Worm (Caenorhabditis elegans) whole organism, L4 larva: ENCODE data around the gene snt-1.
A peak's percentile ranks its signal among the peaks of the same experiment; 100 is the strongest.

Source experiments
- F26F4.8 ChIP-seq: fragments of 200-800 bp; sonication (Bioruptor generic); conservative IDR thresholded peaks from 2 replicates; pipeline ENCODE4 v1.3.6; 2022; ENCODE audit warnings: missing genetic modification characterization, missing compliant biosample characterization
- F49E8.2 ChIP-seq: sonication (generic microtip); optimal IDR thresholded peaks from 2 replicates; lab custom pipeline; 2016; ENCODE audit warnings: missing compliant biosample characterization, mild to moderate bottlenecking, missing genetic modification characterization, borderline replicate concordance
- T26A8.4 ChIP-seq: fragments of 200-800 bp; sonication (Bioruptor generic); IDR thresholded peaks from 2 replicates; pipeline ENCODE4 v1.3.6; 2022; ENCODE audit warnings: missing genetic modification characterization, missing compliant biosample characterization
- Y105C5A.15 ChIP-seq: fragments of 200-800 bp; sonication (Bioruptor generic); IDR thresholded peaks from 2 replicates; pipeline ENCODE4 v1.3.6; 2022; ENCODE audit warnings: missing genetic modification characterization, missing compliant biosample characterization
- Y5F2A.4 ChIP-seq: fragments of 200-800 bp; sonication (Bioruptor generic); optimal IDR thresholded peaks from 2 replicates; lab custom pipeline; 2018; ENCODE audit warnings: mild to moderate bottlenecking, missing genetic modification characterization, missing compliant biosample characterization
- ZK337.2 ChIP-seq: fragments of 200-800 bp; sonication (Bioruptor generic); IDR thresholded peaks from 2 replicates; pipeline ENCODE4 v1.3.6; 2022; ENCODE audit warnings: missing genetic modification reagents, missing genetic modification characterization, missing compliant biosample characterization
- ama-1 ChIP-seq: fragments of 150-350 bp; optimal IDR thresholded peaks from 2 replicates; lab custom pipeline; 2014; ENCODE audit warnings: inconsistent platforms, mixed read lengths
- arid-1 ChIP-seq: fragments of 200-800 bp; sonication (Bioruptor generic); conservative IDR thresholded peaks from 2 replicates; pipeline ENCODE4 v1.3.6; 2022; ENCODE audit warnings: missing genetic modification reagents, missing genetic modification characterization, missing compliant biosample characterization
- attf-4 ChIP-seq: sonication (generic microtip); optimal IDR thresholded peaks from 3 replicates; lab custom pipeline; 2017; ENCODE audit warnings: missing biosample characterization, missing genetic modification characterization
- ceh-20 ChIP-seq: fragments of 200-800 bp; sonication (Bioruptor generic); IDR thresholded peaks from 2 replicates; pipeline ENCODE4 v1.3.6; 2022; ENCODE audit warnings: missing genetic modification reagents, missing genetic modification characterization, missing compliant biosample characterization
- ceh-82 ChIP-seq: sonication (generic microtip); optimal IDR thresholded peaks from 2 replicates; lab custom pipeline; 2017; ENCODE audit warnings: missing biosample characterization, missing genetic modification characterization
- ctbp-1 ChIP-seq: fragments of 200-800 bp; sonication (Bioruptor generic); IDR thresholded peaks from 2 replicates; pipeline ENCODE4 v1.3.6; 2022; ENCODE audit warnings: missing genetic modification reagents, missing genetic modification characterization, missing compliant biosample characterization
- dve-1 ChIP-seq: sonication (generic microtip); optimal IDR thresholded peaks from 2 replicates; lab custom pipeline; 2017; ENCODE audit warnings: antibody characterized with exemption, mild to moderate bottlenecking, missing genetic modification characterization, missing compliant biosample characterization; ENCODE audit not compliant: insufficient read depth
- fos-1 ChIP-seq: fragments of 150-350 bp; optimal IDR thresholded peaks from 2 replicates; lab custom pipeline; 2014; ENCODE audit warnings: missing biosample characterization, missing genetic modification characterization
- hif-1 ChIP-seq, 2 experiments: sonication (generic microtip); optimal IDR thresholded peaks; 2 replicates each; lab custom pipeline; 2016 to 2017; ENCODE audit warnings: missing compliant biosample characterization in 2 of 2, missing genetic modification characterization in 2 of 2, missing genetic modification reagents in 2 of 2, missing genotype in 2 of 2, mild to moderate bottlenecking in 1 of 2
- hlh-11 ChIP-seq: fragments of 200-800 bp; sonication (Bioruptor generic); optimal IDR thresholded peaks from 2 replicates; lab custom pipeline; 2018; ENCODE audit warnings: mild to moderate bottlenecking, missing genetic modification characterization, missing compliant biosample characterization
- hlh-30 ChIP-seq: sonication (generic microtip); optimal IDR thresholded peaks from 2 replicates; lab custom pipeline; 2017; ENCODE audit warnings: antibody characterized with exemption, mild to moderate bottlenecking, missing genetic modification characterization, missing compliant biosample characterization; ENCODE audit not compliant: insufficient read depth
- hmg-1.1 ChIP-seq: fragments of 200-800 bp; sonication (Bioruptor generic); IDR thresholded peaks from 2 replicates; pipeline ENCODE4 v1.3.6; 2022; ENCODE audit warnings: missing genetic modification reagents, missing genetic modification characterization, missing compliant biosample characterization
- lim-7 ChIP-seq: fragments of 200-800 bp; sonication (Bioruptor generic); IDR thresholded peaks from 2 replicates; pipeline ENCODE4 v1.3.6; 2022; ENCODE audit warnings: missing genetic modification characterization, missing compliant biosample characterization
- lin-29 ChIP-seq: fragments of 200-800 bp; sonication (Bioruptor generic); IDR thresholded peaks from 2 replicates; pipeline ENCODE4 v1.3.6; 2022; ENCODE audit warnings: missing genetic modification reagents, missing genetic modification characterization, missing compliant biosample characterization
- lin-38 ChIP-seq: fragments of 200-800 bp; sonication (Bioruptor generic); IDR thresholded peaks from 2 replicates; pipeline ENCODE4 v1.3.6; 2022; ENCODE audit warnings: missing genetic modification reagents, missing genetic modification characterization, missing compliant biosample characterization
- lsy-2 ChIP-seq, 2 experiments: fragments of 150-350 bp in 1 of 2; sonication (generic microtip) in 1 of 2; optimal IDR thresholded peaks; 2 replicates each; lab custom pipeline; 2014 to 2017; ENCODE audit warnings: missing biosample characterization in 2 of 2, missing genetic modification characterization in 2 of 2
- madf-5 ChIP-seq, 2 experiments: fragments of 200-800 bp; sonication (Bioruptor generic); IDR thresholded peaks; 2 replicates each; pipeline ENCODE4 v1.3.6; 2022; ENCODE audit warnings: missing compliant biosample characterization in 2 of 2, missing genetic modification characterization in 2 of 2
- mdl-1 ChIP-seq, 2 experiments: fragments of 150-350 bp in 1 of 2; sonication (generic microtip) in 1 of 2; optimal IDR thresholded peaks; 2 replicates each; lab custom pipeline; 2014 to 2017; ENCODE audit warnings: missing biosample characterization in 2 of 2, missing genetic modification characterization in 2 of 2
- mdt-29 ChIP-seq: fragments of 200-800 bp; sonication (Bioruptor generic); IDR thresholded peaks from 2 replicates; pipeline ENCODE4 v1.3.6; 2022; ENCODE audit warnings: missing genetic modification reagents, missing genetic modification characterization, missing compliant biosample characterization
- mes-2 ChIP-seq: sonication (generic microtip); optimal IDR thresholded peaks from 2 replicates; lab custom pipeline; 2016; ENCODE audit warnings: missing genotype, mild to moderate bottlenecking, missing genetic modification characterization, missing compliant biosample characterization; ENCODE audit not compliant: poor library complexity, severe bottlenecking
- mxl-2 ChIP-seq: fragments of 200-800 bp; sonication (Bioruptor generic); conservative IDR thresholded peaks from 2 replicates; pipeline ENCODE4 v1.3.6; 2022; ENCODE audit warnings: missing genetic modification reagents, missing genetic modification characterization, missing compliant biosample characterization
- mxl-3 ChIP-seq: fragments of 200-800 bp; sonication (Bioruptor generic); optimal IDR thresholded peaks from 2 replicates; lab custom pipeline; 2018; ENCODE audit warnings: mild to moderate bottlenecking, missing genetic modification characterization, missing compliant biosample characterization
- nhr-102 ChIP-seq: sonication (generic microtip); optimal IDR thresholded peaks from 2 replicates; lab custom pipeline; 2016; ENCODE audit warnings: mild to moderate bottlenecking, missing genetic modification characterization, moderate library complexity, missing compliant biosample characterization
- nhr-11 ChIP-seq: fragments of 150-350 bp; optimal IDR thresholded peaks from 2 replicates; lab custom pipeline; 2014; ENCODE audit warnings: missing biosample characterization, missing genetic modification characterization
- nhr-111 ChIP-seq: fragments of 200-800 bp; sonication (Bioruptor generic); optimal IDR thresholded peaks from 2 replicates; lab custom pipeline; 2018; ENCODE audit warnings: mild to moderate bottlenecking, missing genetic modification characterization, missing compliant biosample characterization
- nhr-237 ChIP-seq: sonication (generic microtip); optimal IDR thresholded peaks from 2 replicates; lab custom pipeline; 2017; ENCODE audit warnings: missing biosample characterization, missing genetic modification characterization
- nhr-41 ChIP-seq: fragments of 200-800 bp; sonication (Bioruptor generic); IDR thresholded peaks from 2 replicates; pipeline ENCODE4 v1.3.6; 2022; ENCODE audit warnings: missing genetic modification reagents, missing genetic modification characterization, missing compliant biosample characterization
- nhr-76 ChIP-seq: fragments of 150-350 bp; optimal IDR thresholded peaks from 2 replicates; lab custom pipeline; 2014; ENCODE audit warnings: missing biosample characterization, missing genetic modification characterization
- saeg-2 ChIP-seq: fragments of 200-800 bp; sonication (Bioruptor generic); IDR thresholded peaks from 2 replicates; pipeline ENCODE4 v1.3.6; 2022; ENCODE audit warnings: missing genetic modification reagents, missing genetic modification characterization, missing compliant biosample characterization
- skn-1 ChIP-seq: fragments of 150-350 bp; optimal IDR thresholded peaks from 2 replicates; lab custom pipeline; 2014; ENCODE audit warnings: missing biosample characterization, missing genetic modification characterization
- snpc-1.2 ChIP-seq: fragments of 200-800 bp; sonication (Bioruptor generic); IDR thresholded peaks from 2 replicates; pipeline ENCODE4 v1.3.6; 2022; ENCODE audit warnings: missing genetic modification reagents, missing genetic modification characterization, missing compliant biosample characterization
- spr-3 ChIP-seq: fragments of 200-800 bp; sonication (Bioruptor generic); optimal IDR thresholded peaks from 2 replicates; lab custom pipeline; 2018; ENCODE audit warnings: mild to moderate bottlenecking, missing genetic modification characterization, missing compliant biosample characterization
- tra-1 ChIP-seq: fragments of 200-800 bp; sonication (Bioruptor generic); IDR thresholded peaks from 2 replicates; pipeline ENCODE4 v1.3.6; 2022; ENCODE audit warnings: missing genetic modification reagents, missing genetic modification characterization, missing compliant biosample characterization
- unc-39 ChIP-seq: sonication (generic microtip); optimal IDR thresholded peaks from 2 replicates; lab custom pipeline; 2017; ENCODE audit warnings: missing biosample characterization, missing genetic modification characterization
- unc-62 ChIP-seq, 3 experiments: fragments of 150-350 bp in 1 of 3; sonication (generic microtip); optimal IDR thresholded peaks in 2 of 3; peaks in 1 of 3; 1 replicate in 1 of 3; 2 replicates in 2 of 3; lab custom pipeline; 2014 to 2017; ENCODE audit warnings: missing biosample characterization in 3 of 3, missing genetic modification characterization in 3 of 3, missing genetic modification reagents in 3 of 3, missing genotype in 1 of 3
- ztf-11 ChIP-seq: fragments of 150-350 bp; optimal IDR thresholded peaks from 2 replicates; lab custom pipeline; 2014; ENCODE audit warnings: missing biosample characterization, missing genetic modification characterization

Gene snt-1

ce11 chrII:6836762-6837566, 26.2 kb downstream of the snt-1 start (continued):
- TF ChIP-seq lim-7 (GFP tag; lab: Robert Waterston, UW) (no peak), unc-39 (tag; lab: Kevin White, UChicago) (no peak), nhr-41 (no peak), nhr-11 (tag; lab: Kevin White, UChicago) (no peak), ama-1 (lab: Kevin White, UChicago) (no peak), ZK337.2 (GFP tag; lab: Robert Waterston, UW) (no peak), mxl-2 (GFP tag; lab: Robert Waterston, UW) (no peak), arid-1 (GFP tag; lab: Robert Waterston, UW) (no peak), hmg-1.1 (GFP tag; lab: Robert Waterston, UW) (no peak), snpc-1.2 (GFP tag; lab: Robert Waterston, UW) (no peak), mxl-3 (GFP tag; lab: Kevin White, UChicago) (no peak), attf-4 (tag; lab: Kevin White, UChicago) (no peak), spr-3 (GFP tag; lab: Kevin White, UChicago) (no peak), mdt-29 (GFP tag; lab: Robert Waterston, UW) (no peak), madf-5 (GFP tag; IDR thresholded peaks at IDR 0.05; lab: Robert Waterston, UW) (no peak), nhr-76 (tag; lab: Kevin White, UChicago) (no peak), saeg-2 (no peak), lsy-2 (tag; optimal IDR thresholded peaks at IDR 0.05; lab: Kevin White, UChicago) (no peak), Y5F2A.4 (no peak), T26A8.4 (GFP tag; lab: Robert Waterston, UW) (no peak), tra-1 (GFP tag; lab: Robert Waterston, UW) (no peak)

ce11 chrII:6838270-6838878, 27.6 kb downstream of the snt-1 start:
- TF ChIP-seq hlh-30, result peak; percentile 13
- no peak for TF ChIP-seq ztf-11 (tag; lab: Kevin White, UChicago)
- TF ChIP-seq lsy-2 (tag; optimal IDR thresholded peaks at IDR 0.05; lab: Kevin White, UChicago), result peak in 1 of 2 experiments; percentile 37
- TF ChIP-seq nhr-237 (tag; lab: Kevin White, UChicago), result no peak
- peak; percentile 14 for TF ChIP-seq mes-2 (tag; lab: Kevin White, UChicago)
- TF ChIP-seq tra-1 (GFP tag; lab: Robert Waterston, UW), result no peak
- 0 out of 2 replicates have a peak, but pooled peaks have one; percentile 35 for TF ChIP-seq hmg-1.1 (GFP tag; lab: Robert Waterston, UW)
- TF ChIP-seq nhr-41, result no peak
- peak in 1 of 2 experiments; percentile 99 for TF ChIP-seq unc-62 (GFP tag; optimal IDR thresholded peaks at IDR 0.05 in 1 of 2; lab: Kevin White, UChicago)
- TF ChIP-seq unc-62 (tag; optimal IDR thresholded peaks at IDR 0.05; lab: Kevin White, UChicago), result peak; percentile 27
- no peak for TF ChIP-seq mxl-2 (GFP tag; lab: Robert Waterston, UW)
- TF ChIP-seq nhr-111 (GFP tag; lab: Kevin White, UChicago), result no peak
- TF ChIP-seq ctbp-1 (GFP tag; lab: Robert Waterston, UW), result peak; percentile 62
- TF ChIP-seq nhr-102 (tag; lab: Kevin White, UChicago), result no peak
- peak; percentile 31 for TF ChIP-seq hlh-11 (tag; lab: Kevin White, UChicago)
- TF ChIP-seq ceh-20 (GFP tag; lab: Robert Waterston, UW), result peak; percentile 87
- TF ChIP-seq mdl-1 (tag; optimal IDR thresholded peaks at IDR 0.05; lab: Kevin White, UChicago), result peak in 1 of 2 experiments; percentile 51
- TF ChIP-seq F26F4.8 (GFP tag; lab: Robert Waterston, UW), result no peak
- TF ChIP-seq, all 104 proteins: peak for 9

- peak; percentile 40 for TF ChIP-seq dve-1 (tag; lab: Kevin White, UChicago)
- TF ChIP-seq nhr-11 (tag; lab: Kevin White, UChicago), result peak; percentile 40
- TF ChIP-seq skn-1 (tag; lab: Kevin White, UChicago), result no peak
- 0 out of 2 replicates have a peak, but pooled peaks have one; percentile 52 for TF ChIP-seq tra-1 (GFP tag; lab: Robert Waterston, UW)
- 0 out of 2 replicates have a peak, but pooled peaks have one; percentile 9 for TF ChIP-seq ceh-20 (GFP tag; lab: Robert Waterston, UW)
- TF ChIP-seq ctbp-1 (GFP tag; lab: Robert Waterston, UW), result peak; percentile 63; the same call in 1 of the 2 replicates
- no peak for TF ChIP-seq Y105C5A.15 (GFP tag; lab: Robert Waterston, UW)
- no peak for TF ChIP-seq spr-3 (GFP tag; lab: Kevin White, UChicago)
- TF ChIP-seq T26A8.4 (GFP tag; lab: Robert Waterston, UW), result 0 out of 2 replicates have a peak, but pooled peaks have one; percentile 10
- TF ChIP-seq fos-1 (tag; lab: Kevin White, UChicago), result no peak
- TF ChIP-seq lin-29, result no peak
- TF ChIP-seq F26F4.8 (GFP tag; lab: Robert Waterston, UW), result no peak
- TF ChIP-seq hlh-11 (tag; lab: Kevin White, UChicago), result peak; percentile 57
- TF ChIP-seq F49E8.2 (tag; lab: Kevin White, UChicago), result no peak
- no peak for TF ChIP-seq lin-38 (GFP tag; lab: Robert Waterston, UW)
- TF ChIP-seq hmg-1.1 (GFP tag; lab: Robert Waterston, UW), result peak; percentile 27
- peak in 1 of 2 experiments; percentile 27 for TF ChIP-seq hif-1 (tag; optimal IDR thresholded peaks at IDR 0.05; lab: Kevin White, UChicago)
- no peak for TF ChIP-seq ceh-82
These were observed 28.2 kb downstream of the snt-1 start for ce11 chrII:6838977-6839376.
